Worm (Caenorhabditis elegans): ENCODE data around the gene clp-6.

- TF ChIP-seq ztf-28 (GFP tag; IDR thresholded peaks at IDR 0.05) (no peak), zim-3 (tag; optimal IDR thresholded peaks at IDR 0.05) (no peak), athp-1 (tag; optimal IDR thresholded peaks at IDR 0.05) (no peak), ceh-40 (GFP tag; IDR thresholded peaks at IDR 0.05) (no peak), dpl-1 (GFP tag; optimal IDR thresholded peaks at IDR 0.05) (no peak), pha-4 (tag; optimal IDR thresholded peaks at IDR 0.05) (no peak), unc-130 (GFP tag; optimal IDR thresholded peaks at IDR 0.05) (no peak), snpc-4 (GFP tag; optimal IDR thresholded peaks at IDR 0.05) (no peak), snpc-4 (tag; optimal IDR thresholded peaks at IDR 0.05) (no peak), C17E4.6 (GFP tag; IDR thresholded peaks at IDR 0.05) (no peak), D2030.7 (GFP tag; IDR thresholded peaks at IDR 0.05) (no peak), T26A5.8 (tag; optimal IDR thresholded peaks at IDR 0.05) (no peak), tlf-1 (GFP tag; optimal IDR thresholded peaks at IDR 0.05) (no peak), nhr-179 (tag; optimal IDR thresholded peaks at IDR 0.05) (no peak), repo-1 (tag; optimal IDR thresholded peaks at IDR 0.05) (no peak)
These were observed 21.9 kb upstream of the clp-6 start, which contains the start of gene nadk-1 for ce11 chrIV:1456775-1457174.
